Worm (Caenorhabditis elegans) whole organism, L1 larva: ENCODE measurements around the gene srd-50.

Source experiments
- C04F5.9 ChIP-seq: sonication (generic microtip); optimal IDR thresholded peaks from 2 replicates; lab custom pipeline; 2016; ENCODE audit warnings: missing genetic modification characterization, missing compliant biosample characterization
- aha-1 ChIP-seq: fragments of 150-350 bp; optimal IDR thresholded peaks from 2 replicates; lab custom pipeline; 2014; ENCODE audit warnings: missing biosample characterization, missing genetic modification characterization
- ama-1 ChIP-seq: fragments of 150-350 bp; optimal IDR thresholded peaks from 2 replicates; lab custom pipeline; 2014
- blmp-1 ChIP-seq: fragments of 150-350 bp; optimal IDR thresholded peaks from 2 replicates; lab custom pipeline; 2014; ENCODE audit warnings: missing biosample characterization, missing genetic modification characterization
- ceh-63 ChIP-seq: fragments of 200-800 bp; sonication (Bioruptor generic); optimal IDR thresholded peaks from 2 replicates; lab custom pipeline; 2018; ENCODE audit warnings: mild to moderate bottlenecking, missing genetic modification characterization, missing compliant biosample characterization
- ceh-82 ChIP-seq, 3 experiments: fragments of 150-350 bp in 1 of 3; sonication (generic microtip) in 2 of 3; optimal IDR thresholded peaks; 2 replicates each; lab custom pipeline; 2014 to 2017; ENCODE audit warnings: missing biosample characterization in 3 of 3, missing genetic modification characterization in 3 of 3
- ceh-88 ChIP-seq: fragments of 200-800 bp; sonication (Bioruptor generic); IDR thresholded peaks from 2 replicates; pipeline ENCODE4 v1.3.6; 2022; ENCODE audit warnings: missing genetic modification characterization, missing compliant biosample characterization
- ceh-90 ChIP-seq: sonication (generic microtip); optimal IDR thresholded peaks from 2 replicates; lab custom pipeline; 2016; ENCODE audit warnings: missing genetic modification characterization, missing compliant biosample characterization
- dpl-1 ChIP-seq, 3 experiments: fragments of 150-350 bp in 2 of 3; sonication (generic microtip) in 1 of 3; optimal IDR thresholded peaks; 2 replicates each; lab custom pipeline; 2014 to 2017; ENCODE audit warnings: missing biosample characterization in 3 of 3, missing genetic modification characterization in 3 of 3, missing genetic modification reagents in 3 of 3
- dsc-1 ChIP-seq: sonication (generic microtip); optimal IDR thresholded peaks from 2 replicates; lab custom pipeline; 2016; ENCODE audit warnings: mild to moderate bottlenecking, missing genetic modification characterization, missing compliant biosample characterization
- efl-1 ChIP-seq, 4 experiments: fragments of 150-350 bp; optimal IDR thresholded peaks in 3 of 4; peaks in 1 of 4; 1 replicate in 1 of 4; 2 replicates in 3 of 4; lab custom pipeline; 2014; ENCODE audit warnings: missing biosample characterization in 2 of 4, missing genetic modification characterization in 2 of 4, missing genetic modification reagents in 2 of 4
- efl-3 ChIP-seq: fragments of 200-800 bp; sonication (Bioruptor generic); optimal IDR thresholded peaks from 2 replicates; lab custom pipeline; 2018; ENCODE audit warnings: mild to moderate bottlenecking, missing genetic modification characterization, missing compliant biosample characterization
- egl-27 ChIP-seq, 2 experiments: fragments of 150-350 bp in 1 of 2; sonication (generic microtip); optimal IDR thresholded peaks; 3 replicates each; lab custom pipeline; 2017 to 2018; ENCODE audit warnings: missing biosample characterization in 2 of 2, missing genetic modification characterization in 2 of 2, missing genetic modification reagents in 2 of 2
- elt-2 ChIP-seq: sonication (generic microtip); optimal IDR thresholded peaks from 2 replicates; lab custom pipeline; 2016; ENCODE audit warnings: missing genetic modification characterization, mild to moderate bottlenecking, inconsistent platforms, missing compliant biosample characterization, missing genetic modification reagents
- elt-3 ChIP-seq, 6 experiments: fragments of 150-350 bp in 1 of 6; sonication (generic microtip); optimal IDR thresholded peaks; 2 replicates each; lab custom pipeline; 2017 to 2018; ENCODE audit warnings: missing biosample characterization in 6 of 6, missing genetic modification characterization in 6 of 6, inconsistent platforms in 1 of 6
- fkh-10 ChIP-seq: sonication (generic microtip); optimal IDR thresholded peaks from 2 replicates; lab custom pipeline; 2017; ENCODE audit warnings: missing biosample characterization, missing genetic modification reagents, missing genetic modification characterization
- hlh-17 ChIP-seq: fragments of 200-800 bp; sonication (Bioruptor generic); optimal IDR thresholded peaks from 2 replicates; lab custom pipeline; 2018; ENCODE audit warnings: missing genetic modification characterization, mild to moderate bottlenecking, missing compliant biosample characterization, moderate library complexity, borderline replicate concordance
- irx-1 ChIP-seq: sonication (generic microtip); optimal IDR thresholded peaks from 2 replicates; lab custom pipeline; 2016; ENCODE audit warnings: missing genetic modification characterization, missing compliant biosample characterization
- isw-1 ChIP-seq: fragments of 200-800 bp; sonication (Bioruptor generic); IDR thresholded peaks from 2 replicates; pipeline ENCODE4 v1.3.6; 2022; ENCODE audit warnings: missing genetic modification characterization, missing compliant biosample characterization
- jun-1 ChIP-seq: fragments of 150-350 bp; optimal IDR thresholded peaks from 2 replicates; lab custom pipeline; 2014; ENCODE audit warnings: missing biosample characterization, missing genetic modification reagents, missing genetic modification characterization
- lin-13 ChIP-seq: fragments of 150-350 bp; optimal IDR thresholded peaks from 2 replicates; lab custom pipeline; 2014; ENCODE audit warnings: missing biosample characterization, missing genetic modification reagents, missing genetic modification characterization
- lin-39 ChIP-seq: fragments of 150-350 bp; optimal IDR thresholded peaks from 2 replicates; lab custom pipeline; 2014; ENCODE audit warnings: missing biosample characterization, missing genetic modification reagents, missing genetic modification characterization
- lir-3 ChIP-seq: sonication (generic microtip); optimal IDR thresholded peaks from 2 replicates; lab custom pipeline; 2016; ENCODE audit warnings: mild to moderate bottlenecking, missing genetic modification characterization, moderate library complexity, missing compliant biosample characterization; ENCODE audit not compliant: poor library complexity
- mab-9 ChIP-seq: fragments of 200-800 bp; sonication (Bioruptor generic); IDR thresholded peaks from 2 replicates; pipeline ENCODE4 v1.3.6; 2022; ENCODE audit warnings: missing genetic modification reagents, missing genetic modification characterization, missing compliant biosample characterization
- mef-2 ChIP-seq: fragments of 150-350 bp; optimal IDR thresholded peaks from 2 replicates; lab custom pipeline; 2014; ENCODE audit warnings: missing biosample characterization, missing genetic modification characterization
- mep-1 ChIP-seq: fragments of 150-350 bp; optimal IDR thresholded peaks from 2 replicates; lab custom pipeline; 2014; ENCODE audit warnings: missing biosample characterization, missing genetic modification characterization
- nhr-11 ChIP-seq: fragments of 150-350 bp; optimal IDR thresholded peaks from 2 replicates; lab custom pipeline; 2014; ENCODE audit warnings: missing biosample characterization, missing genetic modification characterization
- nhr-19 ChIP-seq: fragments of 200-800 bp; sonication (Bioruptor generic); conservative IDR thresholded peaks from 2 replicates; pipeline ENCODE4 v1.3.6; 2022; ENCODE audit warnings: missing genetic modification characterization, missing compliant biosample characterization
- nhr-47 ChIP-seq: sonication (generic microtip); optimal IDR thresholded peaks from 2 replicates; lab custom pipeline; 2016; ENCODE audit warnings: mild to moderate bottlenecking, missing genetic modification characterization, moderate library complexity, missing compliant biosample characterization
- nhr-71 ChIP-seq: sonication (generic microtip); optimal IDR thresholded peaks from 2 replicates; lab custom pipeline; 2016; ENCODE audit warnings: mild to moderate bottlenecking, missing genetic modification characterization, moderate library complexity, missing compliant biosample characterization
- nhr-85 ChIP-seq: sonication (generic microtip); peaks from one replicate; lab custom pipeline; 2016; ENCODE audit warnings: missing genetic modification characterization, inconsistent platforms, missing compliant biosample characterization
- nhr-90 ChIP-seq: sonication (generic microtip); optimal IDR thresholded peaks from 2 replicates; lab custom pipeline; 2016; ENCODE audit warnings: mild to moderate bottlenecking, missing genetic modification characterization, missing compliant biosample characterization; ENCODE audit not compliant: poor library complexity
- pag-3 ChIP-seq: sonication (generic microtip); optimal IDR thresholded peaks from 2 replicates; lab custom pipeline; 2017; ENCODE audit warnings: missing genetic modification characterization, mild to moderate bottlenecking, missing compliant biosample characterization, antibody characterized with exemption, borderline replicate concordance; ENCODE audit not compliant: insufficient read depth
- pax-3 ChIP-seq: fragments of 200-800 bp; sonication (Bioruptor generic); optimal IDR thresholded peaks from 2 replicates; lab custom pipeline; 2018; ENCODE audit warnings: mild to moderate bottlenecking, missing genetic modification characterization, moderate library complexity, missing compliant biosample characterization
- pqm-1 ChIP-seq: sonication (generic microtip); optimal IDR thresholded peaks from 3 replicates; lab custom pipeline; 2017; ENCODE audit warnings: missing biosample characterization, missing genetic modification characterization
- rnt-1 ChIP-seq: sonication (generic microtip); optimal IDR thresholded peaks from 2 replicates; lab custom pipeline; 2016; ENCODE audit warnings: mild to moderate bottlenecking, missing genetic modification characterization, moderate library complexity, missing compliant biosample characterization
- snpc-4 ChIP-seq: fragments of 150-350 bp; optimal IDR thresholded peaks from 2 replicates; lab custom pipeline; 2014; ENCODE audit warnings: missing biosample characterization, missing genetic modification characterization
- snu-23 ChIP-seq: sonication (generic microtip); optimal IDR thresholded peaks from 2 replicates; lab custom pipeline; 2016; ENCODE audit warnings: missing genetic modification characterization, missing compliant biosample characterization
- sptf-1 ChIP-seq: fragments of 150-350 bp; optimal IDR thresholded peaks from 2 replicates; lab custom pipeline; 2014; ENCODE audit warnings: missing biosample characterization, missing genetic modification characterization
- swsn-7 ChIP-seq: sonication (generic microtip); optimal IDR thresholded peaks from 2 replicates; lab custom pipeline; 2016; ENCODE audit warnings: missing genetic modification characterization, missing compliant biosample characterization
- tbx-2 ChIP-seq: sonication (generic microtip); optimal IDR thresholded peaks from 2 replicates; lab custom pipeline; 2016; ENCODE audit warnings: missing genetic modification characterization, missing compliant biosample characterization
- tlp-1 ChIP-seq: fragments of 150-350 bp; optimal IDR thresholded peaks from 2 replicates; lab custom pipeline; 2014; ENCODE audit warnings: missing biosample characterization, missing genetic modification characterization
- unc-130 ChIP-seq: fragments of 150-350 bp; optimal IDR thresholded peaks from 2 replicates; lab custom pipeline; 2017; ENCODE audit warnings: missing biosample characterization, missing genetic modification characterization, inconsistent platforms
- unc-62 ChIP-seq: fragments of 150-350 bp; optimal IDR thresholded peaks from 2 replicates; lab custom pipeline; 2014; ENCODE audit warnings: missing biosample characterization, missing genetic modification reagents, missing genetic modification characterization
- unc-86 ChIP-seq: sonication (generic microtip); optimal IDR thresholded peaks from 2 replicates; lab custom pipeline; 2016; ENCODE audit warnings: missing genetic modification characterization, missing compliant biosample characterization
- unc-98 ChIP-seq: fragments of 200-800 bp; sonication (Bioruptor generic); IDR thresholded peaks from 2 replicates; pipeline ENCODE4 v1.3.6; 2022; ENCODE audit warnings: missing genetic modification characterization, missing compliant biosample characterization
- vab-15 ChIP-seq: sonication (generic microtip); optimal IDR thresholded peaks from 2 replicates; lab custom pipeline; 2017; ENCODE audit warnings: missing genotype, mild to moderate bottlenecking, missing genetic modification characterization, missing compliant biosample characterization
- xbp-1 ChIP-seq: sonication (generic microtip); optimal IDR thresholded peaks from 2 replicates; lab custom pipeline; 2016; ENCODE audit warnings: missing genetic modification characterization, missing compliant biosample characterization
- zip-4 ChIP-seq: fragments of 200-800 bp; sonication (Bioruptor generic); optimal IDR thresholded peaks from 2 replicates; lab custom pipeline; 2018; ENCODE audit warnings: mild to moderate bottlenecking, missing genetic modification characterization, moderate library complexity, missing compliant biosample characterization
- ztf-11 ChIP-seq, 2 experiments: sonication (generic microtip); optimal IDR thresholded peaks; 2 replicates each; lab custom pipeline; 2016 to 2017; ENCODE audit warnings: missing genetic modification characterization in 2 of 2, missing biosample characterization in 1 of 2, missing compliant biosample characterization in 1 of 2
- ztf-4 ChIP-seq: fragments of 150-350 bp; optimal IDR thresholded peaks from 2 replicates; lab custom pipeline; 2014; ENCODE audit warnings: missing biosample characterization, missing genetic modification characterization

srd-50 gene

DNA sequence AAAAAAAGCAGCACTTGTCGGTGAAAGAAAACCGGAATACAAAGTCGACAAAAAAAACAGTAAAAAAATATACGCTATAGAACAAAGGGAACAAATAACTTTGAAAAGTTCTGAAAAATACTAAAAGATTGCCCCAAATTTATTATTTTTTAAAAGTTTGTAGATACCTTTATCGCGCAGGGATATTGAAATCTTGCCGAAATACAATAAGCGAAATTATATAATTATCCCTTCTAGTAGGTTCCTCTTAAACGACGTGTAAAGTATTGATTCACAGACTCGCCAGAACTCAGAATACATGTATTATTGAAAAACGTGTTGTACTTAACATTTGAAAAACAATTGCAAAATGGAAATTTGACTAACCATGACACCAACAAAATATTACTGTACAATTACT is 32.8 kb upstream of the srd-50 start (continued):
- TF ChIP-seq snpc-4 (tag; lab: Kevin White, UChicago) (peak; percentile 81), tbx-2 (tag; lab: Kevin White, UChicago) (peak; percentile 91), efl-1 (optimal IDR thresholded peaks at IDR 0.05; lab: Kevin White, UChicago) (peak; percentile 68 to 69), efl-1 (GFP tag; optimal IDR thresholded peaks at IDR 0.05 in 1 of 2; lab: Kevin White, UChicago) (peak; percentile 16 to 92), ama-1 (no peak), pqm-1 (tag; lab: Kevin White, UChicago) (peak; percentile 79), jun-1 (tag; lab: Kevin White, UChicago) (peak; percentile 93), ceh-82 (tag; optimal IDR thresholded peaks at IDR 0.05; lab: Kevin White, UChicago) (peak; percentile 90 to 96 (median 94)), ceh-88 (peak; percentile 80), nhr-11 (peak; percentile 95), irx-1 (tag; lab: Kevin White, UChicago) (peak; percentile 95), lin-13 (GFP tag; lab: Kevin White, UChicago) (peak; percentile 77), pax-3 (peak; percentile 63), pag-3 (tag; lab: Kevin White, UChicago) (no peak), unc-98 (0 out of 2 replicates have a peak, but pooled peaks have one; percentile 51), unc-130 (tag; lab: Kevin White, UChicago) (no peak), lin-39 (tag; lab: Kevin White, UChicago) (peak; percentile 96), isw-1 (GFP tag; lab: Robert Waterston, UW) (peak; percentile 64), aha-1 (tag; lab: Kevin White, UChicago) (no peak), snu-23 (GFP tag; lab: Kevin White, UChicago) (peak; percentile 97), egl-27 (tag; optimal IDR thresholded peaks at IDR 0.05; lab: Kevin White, UChicago) (peak; percentile 12), zip-4 (GFP tag; lab: Kevin White, UChicago) (peak; percentile 91), vab-15 (tag; lab: Kevin White, UChicago) (no peak), blmp-1 (tag; lab: Kevin White, UChicago) (peak; percentile 27), dsc-1 (peak; percentile 98), swsn-7 (tag; lab: Kevin White, UChicago) (peak; percentile 89), sptf-1 (tag; lab: Kevin White, UChicago) (no peak), nhr-90 (tag; lab: Kevin White, UChicago) (peak; percentile 95), xbp-1 (tag; lab: Kevin White, UChicago) (peak; percentile 89), fkh-10 (GFP tag; lab: Kevin White, UChicago) (peak; percentile 95), tlp-1 (tag; lab: Kevin White, UChicago) (no peak), dpl-1 (GFP tag; optimal IDR thresholded peaks at IDR 0.05; lab: Kevin White, UChicago) (peak; percentile 38 to 46 (median 40)), ztf-4 (tag; lab: Kevin White, UChicago) (peak; percentile 90), nhr-71 (peak; percentile 93), unc-62 (GFP tag; lab: Kevin White, UChicago) (no peak), unc-86 (tag; lab: Kevin White, UChicago) (peak; percentile 75), elt-2 (tag; lab: Kevin White, UChicago) (peak; percentile 79), ceh-90 (tag; lab: Kevin White, UChicago) (no peak), rnt-1 (tag; lab: Kevin White, UChicago) (peak; percentile 24), elt-3 (tag; optimal IDR thresholded peaks at IDR 0.05; lab: Kevin White, UChicago) (peak in 3 of 6 experiments; percentile 13 to 95 (median 70)), efl-3 (GFP tag; lab: Kevin White, UChicago) (peak; percentile 63), ceh-63 (GFP tag; lab: Kevin White, UChicago) (no peak)

DNA sequence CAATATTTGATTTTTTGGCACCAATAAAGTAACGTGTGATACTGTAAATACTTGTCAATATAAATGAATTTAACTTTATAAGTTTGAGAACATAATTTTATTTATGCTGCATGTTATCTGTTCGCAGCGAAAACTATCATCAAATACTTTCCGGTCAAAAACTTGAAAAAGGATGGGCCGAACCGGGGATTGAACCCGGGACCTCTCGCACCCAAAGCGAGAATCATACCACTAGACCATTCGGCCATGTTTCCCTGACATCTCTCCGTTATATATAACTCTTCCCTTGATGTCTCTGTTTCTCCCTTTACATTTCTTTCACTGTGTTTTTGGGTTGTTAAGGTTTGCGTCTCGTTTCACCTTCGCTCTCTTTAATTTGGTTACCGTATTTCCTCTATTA is 30.2 kb upstream of the srd-50 start:
- TF ChIP-seq nhr-71: peak; percentile 64
- TF ChIP-seq efl-1 (optimal IDR thresholded peaks at IDR 0.05; lab: Kevin White, UChicago): peak; percentile 5 to 11
- peak in 1 of 2 experiments; percentile 92 for TF ChIP-seq efl-1 (GFP tag; optimal IDR thresholded peaks at IDR 0.05 in 1 of 2; lab: Kevin White, UChicago)
- peak; percentile 59 for TF ChIP-seq nhr-19 (GFP tag; lab: Robert Waterston, UW)
- no peak for TF ChIP-seq ztf-4 (tag; lab: Kevin White, UChicago)
- no peak for TF ChIP-seq mef-2 (tag; lab: Kevin White, UChicago)
- TF ChIP-seq lir-3: peak; percentile 47
- TF ChIP-seq jun-1 (tag; lab: Kevin White, UChicago): peak; percentile 22
- TF ChIP-seq mab-9 (GFP tag; lab: Robert Waterston, UW): no peak
- no peak for TF ChIP-seq unc-98
- TF ChIP-seq nhr-85 (tag; lab: Kevin White, UChicago): peak; percentile 62
- peak; percentile 50 for TF ChIP-seq mep-1 (tag; lab: Kevin White, UChicago)
- no peak for TF ChIP-seq ceh-88
- TF ChIP-seq nhr-47 (tag; lab: Kevin White, UChicago): peak; percentile 76
- peak in 1 of 2 experiments; percentile 32 for TF ChIP-seq ztf-11 (tag; optimal IDR thresholded peaks at IDR 0.05; lab: Kevin White, UChicago)
- no peak for TF ChIP-seq hlh-17 (GFP tag; lab: Kevin White, UChicago)
- TF ChIP-seq tlp-1 (tag; lab: Kevin White, UChicago): no peak
- TF ChIP-seq C04F5.9 (tag; lab: Kevin White, UChicago): no peak
